Fruit fly (Drosophila melanogaster): Measurements from ENCODE around the gene COX7B.

The COX7B gene

DNA sequence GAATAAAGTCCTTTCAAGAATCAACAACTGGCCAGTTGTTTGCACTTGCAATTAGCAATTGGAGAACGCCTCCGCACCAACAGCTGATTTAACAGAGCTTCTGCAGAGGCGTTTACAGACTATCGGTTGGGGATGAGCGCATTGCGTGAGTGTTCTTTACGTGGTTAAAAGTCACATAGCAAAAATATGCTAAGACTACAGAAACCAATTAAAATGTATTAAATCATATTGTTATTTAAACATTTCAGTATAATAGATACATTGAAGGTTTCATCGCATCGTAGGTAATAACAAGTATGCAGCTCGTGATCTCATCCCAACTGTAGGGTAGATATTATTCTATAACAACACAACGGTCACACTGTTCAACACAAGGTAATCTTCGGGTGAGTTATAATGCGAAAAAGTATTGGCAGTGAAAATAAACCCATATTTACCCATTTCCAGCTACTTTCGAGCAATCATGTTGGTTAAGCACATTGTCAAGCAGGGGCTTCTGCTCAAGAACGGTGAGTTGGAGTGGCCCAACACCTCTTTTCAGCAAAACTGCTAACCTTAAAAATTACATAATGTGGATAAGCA, at the start of gene COX7B, which contains the start of gene Sec3:
COX7B (plus strand) TSS at position 346 of the 582 bp plus-strand sequence.
Sec3 (minus strand) TSS at position 86 of the 582 bp plus-strand sequence.
- no peak for TF ChIP-seq CG8478 (optimal IDR thresholded peaks at IDR 0.05)
- TF ChIP-seq CTCF (optimal IDR thresholded peaks at IDR 0.05), result no peak

- TF ChIP-seq CG8478 (optimal IDR thresholded peaks at IDR 0.05) (no peak), CTCF (optimal IDR thresholded peaks at IDR 0.05) (no peak)
Measured at dm6 chr3L:17379311-17379710, 46.0 kb upstream of the COX7B start, which contains the start of gene Cad74A. Gene Cad74A (minus strand): TSS chr3L:17379530.

- TF ChIP-seq CG8478 (optimal IDR thresholded peaks at IDR 0.05) (no peak), CTCF (optimal IDR thresholded peaks at IDR 0.05) (no peak)
Measured at dm6 chr3L:17381990-17382389, 43.3 kb upstream of the COX7B start.

- TF ChIP-seq CTCF (optimal IDR thresholded peaks at IDR 0.05) (no peak), CG8478 (optimal IDR thresholded peaks at IDR 0.05) (no peak)
Measured at dm6 chr3L:17382628-17383027, 42.6 kb upstream of the COX7B start, which contains the start of gene CG13728. Gene CG13728 (minus strand): TSS chr3L:17382728.

- TF ChIP-seq CG8478 (optimal IDR thresholded peaks at IDR 0.05), result no peak
- TF ChIP-seq CTCF (optimal IDR thresholded peaks at IDR 0.05), result no peak
Measured at dm6 chr3L:17383285-17383684, 42.0 kb upstream of the COX7B start.

dm6 chr3L:17383714-17384113, 41.6 kb upstream of the COX7B start:
- TF ChIP-seq CTCF (optimal IDR thresholded peaks at IDR 0.05), result peak; percentile 47 to 57
- no peak for TF ChIP-seq CG8478 (optimal IDR thresholded peaks at IDR 0.05)

DNA sequence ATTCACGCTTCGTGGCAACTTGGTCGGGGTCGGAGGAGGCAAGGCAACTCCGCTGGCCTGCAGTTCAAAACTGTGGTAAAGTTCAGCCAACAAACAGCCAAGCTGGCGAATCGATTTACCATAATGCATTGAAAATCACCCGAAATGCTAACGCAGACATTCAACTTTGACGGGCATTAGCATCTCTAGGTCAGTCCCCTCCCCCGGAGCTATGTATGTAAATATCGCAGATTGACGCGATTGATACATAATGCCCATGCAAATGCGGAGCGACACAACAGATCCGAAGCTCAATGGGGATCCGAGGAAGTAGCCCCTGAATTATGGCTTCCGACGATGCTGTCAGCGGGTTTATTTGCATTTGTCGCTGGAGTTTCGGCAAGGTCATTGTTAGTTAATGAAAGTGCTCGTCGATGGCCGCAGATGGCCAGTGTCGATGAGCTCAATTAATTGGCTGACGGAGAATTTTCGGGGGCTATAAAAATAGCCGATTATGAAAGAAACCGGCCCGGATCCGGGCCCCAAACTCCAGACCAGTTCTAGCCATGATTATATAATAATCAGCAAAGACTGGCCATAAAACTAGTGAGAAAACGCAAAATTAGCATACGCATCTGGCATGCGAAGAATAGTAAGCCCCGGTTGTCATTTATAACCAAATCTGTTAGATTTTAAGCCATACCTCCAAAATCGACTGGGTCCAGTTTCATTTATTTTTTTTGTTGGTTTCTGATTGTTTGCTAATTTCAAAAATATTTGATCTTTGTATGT, 38.5 kb upstream of the COX7B start:
- TF ChIP-seq CG8478 (optimal IDR thresholded peaks at IDR 0.05), result no peak
- no peak for TF ChIP-seq CTCF (optimal IDR thresholded peaks at IDR 0.05)

DNA sequence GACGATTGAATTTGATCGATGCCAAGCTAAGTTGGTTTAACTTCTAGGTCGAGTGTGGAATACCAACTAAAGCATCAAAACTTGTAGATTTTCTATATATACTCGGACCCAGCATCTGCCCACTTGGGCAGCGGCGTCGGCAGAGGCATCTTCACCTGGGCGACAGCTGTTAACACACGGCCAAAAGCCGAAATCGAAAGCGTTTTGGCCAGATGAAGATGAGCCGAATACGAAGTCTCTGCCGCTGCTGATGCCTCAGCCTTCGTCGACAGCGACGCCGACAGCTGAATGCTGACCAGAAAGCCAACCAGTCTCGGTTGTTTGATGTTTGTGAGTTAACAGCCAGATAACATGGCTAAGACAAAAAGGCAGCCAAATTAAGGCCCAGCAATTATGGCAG, 36.4 kb upstream of the COX7B start, which contains the start of gene CG13731:
CG13731 (minus strand) TSS at position 62 of the 400 bp plus-strand sequence.
- TF ChIP-seq CTCF (optimal IDR thresholded peaks at IDR 0.05) (no peak), CG8478 (optimal IDR thresholded peaks at IDR 0.05) (no peak)

- no peak for TF ChIP-seq CG8478 (optimal IDR thresholded peaks at IDR 0.05)
- TF ChIP-seq CTCF (optimal IDR thresholded peaks at IDR 0.05), result no peak
Measured at dm6 chr3L:17391132-17391531, 34.1 kb upstream of the COX7B start.

DNA sequence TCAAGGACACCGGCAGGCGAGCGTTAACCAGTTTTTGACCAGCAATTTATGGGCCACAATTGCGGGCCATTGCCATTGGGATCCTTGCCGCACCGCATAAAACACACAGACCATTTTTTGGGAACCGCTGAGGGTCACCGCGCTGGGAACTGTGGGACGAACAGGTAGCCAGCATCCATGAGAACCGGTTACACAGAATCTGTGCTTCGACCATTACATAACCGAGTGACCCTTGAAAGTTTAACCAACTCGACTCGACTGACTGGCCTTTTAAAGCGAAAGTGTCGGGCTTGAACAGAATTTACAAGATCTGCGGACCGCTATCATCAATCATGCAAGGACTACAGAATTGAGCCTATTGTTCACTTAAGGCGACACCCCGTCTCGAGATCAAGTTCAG, 32.9 kb upstream of the COX7B start:
- no peak for TF ChIP-seq CG8478 (optimal IDR thresholded peaks at IDR 0.05)
- TF ChIP-seq CTCF (optimal IDR thresholded peaks at IDR 0.05), result no peak

dm6 chr3L:17393098-17393497, 32.2 kb upstream of the COX7B start:
- no peak for TF ChIP-seq CG8478 (optimal IDR thresholded peaks at IDR 0.05)
- TF ChIP-seq CTCF (optimal IDR thresholded peaks at IDR 0.05), result no peak

DNA sequence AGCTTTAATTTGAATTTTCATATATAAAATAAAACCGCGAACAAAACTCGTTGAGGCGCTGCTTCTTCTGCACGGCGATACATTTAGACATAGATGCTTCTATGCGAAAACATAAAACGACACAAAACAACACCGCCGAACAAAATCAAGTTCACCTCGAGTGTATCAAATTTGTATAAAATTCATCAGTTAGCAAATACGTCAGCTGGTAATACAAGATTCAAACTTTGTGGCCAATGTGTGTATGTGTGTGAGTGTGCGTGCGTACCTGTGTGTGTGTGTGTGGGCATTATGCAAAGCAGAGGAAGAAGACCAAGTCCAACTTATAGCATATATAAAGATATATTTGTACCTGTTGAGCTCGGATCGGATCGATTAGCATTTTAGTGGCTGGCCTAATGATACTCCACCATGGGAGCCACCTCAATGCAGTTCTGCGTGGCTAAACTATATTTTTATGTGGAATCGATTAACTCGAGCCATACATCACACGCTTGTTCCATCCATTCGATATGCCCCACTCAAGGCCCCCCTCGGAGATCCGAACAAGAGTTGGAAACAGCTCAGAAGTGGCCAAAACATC, 30.8 kb upstream of the COX7B start:
- TF ChIP-seq CG8478 (optimal IDR thresholded peaks at IDR 0.05) (no peak), CTCF (optimal IDR thresholded peaks at IDR 0.05) (no peak)

DNA sequence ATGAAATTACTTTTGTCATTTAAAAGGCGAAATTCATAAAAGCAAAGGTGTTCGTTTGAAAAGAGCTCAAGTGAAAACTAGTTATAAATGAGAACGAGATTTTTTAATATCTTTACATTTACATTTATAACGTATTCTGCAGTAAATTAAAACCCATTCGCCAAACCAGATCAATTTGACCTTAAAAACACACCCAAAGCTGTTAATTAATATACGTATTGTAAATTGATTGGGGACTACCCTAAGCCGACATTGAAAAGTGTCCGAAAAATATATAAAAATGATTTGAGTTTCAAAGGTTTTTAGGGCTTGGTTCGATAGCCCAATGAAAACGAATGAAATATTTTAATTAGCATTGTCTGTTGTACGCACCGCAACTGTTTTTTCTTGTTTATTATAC, 26.3 kb upstream of the COX7B start:
- TF ChIP-seq CG8478 (optimal IDR thresholded peaks at IDR 0.05) (no peak), CTCF (optimal IDR thresholded peaks at IDR 0.05) (no peak)

dm6 chr3L:17400911-17401310, 24.4 kb upstream of the COX7B start:
- TF ChIP-seq CTCF (optimal IDR thresholded peaks at IDR 0.05) (no peak), CG8478 (optimal IDR thresholded peaks at IDR 0.05) (no peak)

DNA sequence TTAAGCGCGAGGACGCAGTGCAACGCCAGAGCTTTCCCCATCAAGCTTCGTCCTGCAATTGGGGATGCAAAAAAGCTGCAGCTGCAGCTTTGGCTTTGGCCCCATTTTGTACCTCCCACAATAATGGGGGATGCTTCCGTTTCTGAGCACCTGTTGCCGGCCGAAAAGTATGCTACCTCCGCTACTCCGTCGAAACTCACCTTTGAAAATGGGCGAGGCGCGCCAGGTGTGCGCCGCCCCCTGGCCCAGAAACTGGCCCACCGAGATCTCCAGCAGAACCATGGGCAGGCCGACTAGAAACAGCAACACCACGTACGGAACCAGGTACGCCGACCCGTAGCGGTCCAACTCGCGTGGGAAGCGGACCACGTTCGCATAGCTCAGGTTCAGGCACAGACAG, 23.9 kb upstream of the COX7B start:
- TF ChIP-seq CTCF (optimal IDR thresholded peaks at IDR 0.05) (no peak), CG8478 (optimal IDR thresholded peaks at IDR 0.05) (no peak)

DNA sequence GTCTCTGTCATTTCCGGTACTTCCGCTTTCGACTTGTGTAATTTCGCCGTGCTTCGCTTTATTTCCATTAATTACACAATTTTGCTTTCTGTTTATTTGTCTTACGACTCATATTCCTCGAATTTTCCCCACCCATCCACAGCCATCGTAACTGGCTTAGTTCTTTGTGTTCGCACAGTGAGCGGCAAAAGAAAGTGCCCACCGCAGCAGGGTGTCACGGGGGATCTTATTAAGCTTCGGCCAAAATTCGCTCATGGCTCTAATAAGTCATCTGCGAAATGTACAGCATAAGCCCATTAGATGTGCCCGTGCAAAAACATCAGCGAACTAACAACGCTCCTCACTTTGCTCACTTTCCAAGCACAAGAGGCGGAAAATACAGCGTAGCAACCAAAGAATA, 22.9 kb upstream of the COX7B start:
- no peak for TF ChIP-seq CG8478 (optimal IDR thresholded peaks at IDR 0.05)

Data from S2 (cell line).